Worm (Caenorhabditis elegans): ENCODE data around the gene srd-36.

srd-36 gene

ce11 chrX:13250163-13250562 is 44.4 kb downstream of the srd-36 start (continued):
- TF ChIP-seq nhr-42 (GFP tag; IDR thresholded peaks at IDR 0.05) (0 out of 2 replicates have a peak, but pooled peaks have one; percentile 15), fos-1 (tag; optimal IDR thresholded peaks at IDR 0.05) (no peak), unc-130 (GFP tag; optimal IDR thresholded peaks at IDR 0.05) (no peak), dmd-8 (GFP tag; IDR thresholded peaks at IDR 0.05) (no peak), fkh-10 (GFP tag; optimal IDR thresholded peaks at IDR 0.05) (no peak), ces-1 (GFP tag; optimal IDR thresholded peaks at IDR 0.05) (no peak), lin-29 (GFP tag; IDR thresholded peaks at IDR 0.05) (no peak), D1046.2 (GFP tag; IDR thresholded peaks at IDR 0.05) (no peak), lsy-2 (tag; optimal IDR thresholded peaks at IDR 0.05) (peak in 1 of 2 experiments; percentile 48), skn-1 (tag; optimal IDR thresholded peaks at IDR 0.05) (no peak), hlh-30 (tag; optimal IDR thresholded peaks at IDR 0.05; ENCODE audit: insufficient read depth) (peak; percentile 84), nhr-76 (tag; optimal IDR thresholded peaks at IDR 0.05) (no peak)

DNA sequence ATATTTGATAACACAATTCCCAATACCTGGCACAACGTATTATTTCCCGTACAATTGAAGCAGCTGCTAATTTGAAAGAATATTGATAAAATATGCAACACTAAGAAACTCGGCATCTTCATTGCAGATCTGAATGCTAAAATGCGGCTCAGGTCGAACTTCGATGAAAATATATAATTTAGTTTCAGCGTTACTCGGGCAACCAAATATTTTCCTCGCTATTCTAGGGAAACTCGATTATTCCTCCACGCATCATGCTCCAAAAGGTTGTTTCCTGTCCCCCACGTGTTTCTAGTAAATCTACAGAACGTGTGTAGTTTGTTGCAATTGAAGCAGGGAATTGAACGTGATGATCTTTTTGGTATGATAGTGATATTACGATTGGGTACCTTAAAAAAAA is 45.5 kb downstream of the srd-36 start:
- TF ChIP-seq unc-62 (GFP tag; optimal IDR thresholded peaks at IDR 0.05 in 1 of 2) (peak in 1 of 2 experiments; percentile 97), unc-62 (tag; optimal IDR thresholded peaks at IDR 0.05) (no peak), zag-1 (tag; optimal IDR thresholded peaks at IDR 0.05) (no peak), nhr-25 (tag; optimal IDR thresholded peaks at IDR 0.05; ENCODE audit: borderline replicate concordance, insufficient read depth) (no peak), aha-1 (tag) (peak; percentile 23), ZK337.2 (GFP tag; IDR thresholded peaks at IDR 0.05) (no peak), mxl-3 (GFP tag; optimal IDR thresholded peaks at IDR 0.05) (peak; percentile 15)

DNA sequence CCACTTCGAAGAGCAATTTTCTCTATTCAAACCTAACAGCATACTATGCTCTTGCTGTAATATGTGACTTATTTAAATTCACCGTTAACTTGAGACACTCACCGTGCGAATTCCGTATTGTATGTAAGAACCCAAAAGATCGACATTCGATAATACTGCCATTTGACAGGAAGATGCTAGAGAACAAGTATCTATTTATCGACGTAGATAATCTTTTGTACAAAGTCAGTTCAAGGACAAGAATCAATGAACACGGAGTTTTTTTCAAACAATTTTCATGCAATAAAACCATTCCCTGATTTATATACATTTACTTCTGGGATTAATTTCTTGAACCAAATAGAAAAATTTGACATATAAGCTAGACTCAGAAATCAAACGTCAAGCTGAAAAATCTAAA is 46.3 kb downstream of the srd-36 start, which contains the start of gene K08H2.7:
TSS of gene K08H2.7 (minus strand) at position 173 of the 400 bp plus-strand sequence.
- peak; percentile 11 for TF ChIP-seq aha-1 (tag)
- no peak for TF ChIP-seq F44E2.7 (GFP tag; IDR thresholded peaks at IDR 0.05)

DNA sequence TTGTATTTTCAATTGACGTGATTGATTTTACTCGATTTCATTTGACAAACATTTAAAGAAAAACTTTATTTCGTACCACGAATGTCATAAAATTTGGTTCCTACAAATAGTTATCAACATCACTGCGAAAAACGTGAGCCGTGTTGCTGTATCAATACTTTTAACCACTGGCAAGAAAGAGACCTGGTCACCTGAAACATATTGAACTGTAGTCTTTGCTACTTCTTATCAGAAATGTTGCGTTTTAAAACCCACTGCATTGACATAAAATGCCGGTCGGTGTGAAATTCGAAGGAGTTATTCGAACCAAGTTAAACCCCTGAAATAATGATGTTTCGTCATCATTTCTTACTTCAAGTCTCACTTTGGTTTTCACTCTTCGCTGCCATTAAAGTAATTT is 47.0 kb downstream of the srd-36 start:
- TF ChIP-seq daf-16 (GFP tag; optimal IDR thresholded peaks at IDR 0.05) (no peak), daf-16 (tag; optimal IDR thresholded peaks at IDR 0.05) (peak; percentile 74), dmd-6 (GFP tag; IDR thresholded peaks at IDR 0.05) (peak; percentile 74), unc-130 (GFP tag; optimal IDR thresholded peaks at IDR 0.05) (no peak), nhr-28 (tag; optimal IDR thresholded peaks at IDR 0.05) (peak; percentile 52), dve-1 (tag; optimal IDR thresholded peaks at IDR 0.05; ENCODE audit: insufficient read depth) (peak; percentile 61), hlh-30 (tag; optimal IDR thresholded peaks at IDR 0.05; ENCODE audit: insufficient read depth) (peak; percentile 39), zfp-3 (GFP tag; conservative IDR thresholded peaks at IDR 0.05) (no peak), nhr-77 (tag; optimal IDR thresholded peaks at IDR 0.05) (peak; percentile 1), hlh-11 (tag; optimal IDR thresholded peaks at IDR 0.05) (peak; percentile 54)

DNA sequence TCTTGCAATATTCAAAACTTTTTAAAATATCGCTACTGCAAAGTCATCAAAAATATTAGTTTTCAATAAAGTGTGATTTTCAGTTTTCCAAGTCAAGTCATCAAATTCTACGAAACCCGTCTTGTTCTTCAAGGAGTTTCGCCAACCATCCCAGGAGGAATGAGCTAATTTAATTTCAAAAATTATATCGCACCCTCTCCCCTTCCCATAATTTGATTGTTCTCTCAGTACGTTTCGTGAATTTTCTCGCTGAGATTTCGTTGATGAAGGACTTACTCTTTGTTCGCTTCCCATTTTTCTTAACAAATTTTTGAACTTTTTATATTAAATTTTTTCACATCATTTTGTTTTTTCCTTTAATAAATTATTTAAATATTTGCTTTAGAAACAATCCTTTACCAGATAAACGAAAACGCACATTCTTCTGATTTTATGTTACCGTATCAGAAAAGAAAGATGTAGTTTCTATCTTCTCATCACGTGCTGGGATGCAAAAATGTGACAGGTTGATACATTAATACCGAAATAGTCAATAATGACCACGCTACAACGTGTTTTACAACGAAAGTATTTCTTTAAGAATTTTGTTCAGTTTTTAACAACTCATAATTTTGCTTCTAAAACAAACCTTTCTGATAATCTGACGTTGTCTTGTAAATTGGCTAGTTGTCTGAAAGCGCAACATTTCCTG is 47.8 kb downstream of the srd-36 start:
- no peak for TF ChIP-seq skn-1 (tag; optimal IDR thresholded peaks at IDR 0.05)
- TF ChIP-seq nhr-28 (tag; optimal IDR thresholded peaks at IDR 0.05): peak; percentile 82
- peak; percentile 67 for TF ChIP-seq dve-1 (tag; optimal IDR thresholded peaks at IDR 0.05; ENCODE audit: insufficient read depth)
- no peak for TF ChIP-seq nhr-11 (tag; optimal IDR thresholded peaks at IDR 0.05)
- peak; percentile 33 for TF ChIP-seq hlh-11 (tag; optimal IDR thresholded peaks at IDR 0.05)
- peak; percentile 85 for TF ChIP-seq ces-1 (GFP tag; optimal IDR thresholded peaks at IDR 0.05)
- TF ChIP-seq hlh-30 (tag; optimal IDR thresholded peaks at IDR 0.05; ENCODE audit: insufficient read depth): peak; percentile 71
- TF ChIP-seq T20F7.1 (GFP tag; optimal IDR thresholded peaks at IDR 0.05): peak; percentile 29
- TF ChIP-seq mdl-1 (tag; optimal IDR thresholded peaks at IDR 0.05): peak in 1 of 2 experiments; percentile 45
- peak in 1 of 2 experiments; percentile 3 for TF ChIP-seq unc-62 (GFP tag; optimal IDR thresholded peaks at IDR 0.05 in 1 of 2)
- no peak for TF ChIP-seq unc-62 (tag; optimal IDR thresholded peaks at IDR 0.05)
- no peak for TF ChIP-seq daf-8 (GFP tag; IDR thresholded peaks at IDR 0.05)
- peak; percentile 52 for TF ChIP-seq dmd-6 (GFP tag; IDR thresholded peaks at IDR 0.05)
- TF ChIP-seq mxl-3 (GFP tag; optimal IDR thresholded peaks at IDR 0.05): no peak

Data from whole organism, L4 larva.